Worm (Caenorhabditis elegans) whole organism, late embryonic: ENCODE measurements around the gene R04B5.6.

ENCODE experiments used
- ceh-22 ChIP-seq: sonication (generic microtip); optimal IDR thresholded peaks from 2 replicates; lab custom pipeline; 2017; ENCODE audit warnings: missing biosample characterization, missing genetic modification characterization
- elt-2 ChIP-seq: sonication (generic microtip); optimal IDR thresholded peaks from 2 replicates; lab custom pipeline; 2016; ENCODE audit warnings: missing genetic modification reagents, missing genetic modification characterization, missing compliant biosample characterization
- hlh-8 ChIP-seq: sonication (generic microtip); optimal IDR thresholded peaks from 2 replicates; lab custom pipeline; 2016; ENCODE audit warnings: missing genotype, missing genetic modification characterization, missing compliant biosample characterization
- npax-4 ChIP-seq: sonication (generic microtip); optimal IDR thresholded peaks from 2 replicates; lab custom pipeline; 2016; ENCODE audit warnings: missing genetic modification characterization, missing compliant biosample characterization
- ttx-3 ChIP-seq: sonication (generic microtip); optimal IDR thresholded peaks from 2 replicates; lab custom pipeline; 2016; ENCODE audit warnings: missing genetic modification reagents, missing genetic modification characterization, missing compliant biosample characterization
- unc-3 ChIP-seq, 2 experiments: fragments of 200-800 bp in 1 of 2; sonication (Bioruptor generic) in 1 of 2; sonication (generic microtip) in 1 of 2; conservative IDR thresholded peaks in 1 of 2; optimal IDR thresholded peaks in 1 of 2; 2 replicates each; pipeline versions ENCODE4 v1.3.6 to Lab custom; 2016 to 2022; ENCODE audit warnings: missing compliant biosample characterization in 2 of 2, missing genetic modification characterization in 2 of 2, missing genetic modification reagents in 1 of 2
- unc-42 ChIP-seq: sonication (generic microtip); optimal IDR thresholded peaks from 2 replicates; lab custom pipeline; 2016; ENCODE audit warnings: missing genotype, missing genetic modification characterization, missing compliant biosample characterization
- unc-86 ChIP-seq: sonication (generic microtip); optimal IDR thresholded peaks from 2 replicates; lab custom pipeline; 2016; ENCODE audit warnings: missing genetic modification characterization, missing compliant biosample characterization

Gene R04B5.6

ce11 chrV:10133277-10133676 lies 48.3 kb downstream of the R04B5.6 start:
- TF ChIP-seq ceh-22 = no peak
- no peak for TF ChIP-seq unc-3 (GFP tag; conservative IDR thresholded peaks at IDR 0.05; lab: Robert Waterston, UW)
- no peak for TF ChIP-seq unc-3 (tag; optimal IDR thresholded peaks at IDR 0.05; lab: Kevin White, UChicago)
- no peak for TF ChIP-seq npax-4
- TF ChIP-seq hlh-8 = no peak
- TF ChIP-seq elt-2 = no peak
- no peak for TF ChIP-seq ttx-3 (tag; lab: Kevin White, UChicago)

- no peak for TF ChIP-seq unc-86 (tag; lab: Kevin White, UChicago)
- TF ChIP-seq unc-42 = peak; percentile 4
These were observed 49.2 kb downstream of the R04B5.6 start, which contains the start of the genes C08B6.18, wdr-20 and C08B6.8 for ce11 chrV:10134077-10134693. C08B6.18 (minus strand) TSS chrV:10134127. wdr-20 (minus strand) TSS chrV:10134158. C08B6.8 (plus strand) TSS chrV:10134643.
